Worm (Caenorhabditis elegans) whole organism, L4 larva: ENCODE data around the gene clc-17.

Source experiments
- egl-43 ChIP-seq: fragments of 200-800 bp; sonication (Bioruptor generic); IDR thresholded peaks from 2 replicates; pipeline ENCODE4 v1.3.6; 2022; ENCODE audit warnings: missing genetic modification reagents, missing genetic modification characterization, missing compliant biosample characterization
- hlh-11 ChIP-seq: fragments of 200-800 bp; sonication (Bioruptor generic); optimal IDR thresholded peaks from 2 replicates; lab custom pipeline; 2018; ENCODE audit warnings: mild to moderate bottlenecking, missing genetic modification characterization, missing compliant biosample characterization

DNA sequence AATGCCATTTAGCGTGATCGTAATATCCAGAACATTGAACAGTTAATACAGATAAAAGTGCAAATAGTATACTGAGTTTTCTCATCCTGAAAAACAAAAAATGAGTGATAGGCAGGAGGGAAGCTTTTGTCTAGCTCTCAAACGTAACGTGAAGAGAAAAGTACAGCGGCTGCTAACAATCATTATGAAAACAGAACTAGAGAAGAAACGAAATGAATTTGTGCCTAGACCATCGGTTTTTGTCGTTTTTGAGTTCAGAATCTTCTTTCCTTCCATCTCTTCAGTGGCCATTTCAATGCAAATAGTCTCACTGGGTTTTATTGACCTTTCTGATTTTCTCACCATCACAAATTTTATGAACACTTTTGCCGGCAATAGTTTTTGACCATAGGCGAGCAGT lies 22.0 kb upstream of the clc-17 start, which contains the start of gene W04G3.7:
- TF ChIP-seq egl-43 (GFP tag; lab: Robert Waterston, UW) (no peak), hlh-11 (tag; lab: Kevin White, UChicago) (no peak)
